Worm (Caenorhabditis elegans): Measurements from ENCODE around the gene pkg-2.
A peak's percentile ranks its signal among the peaks of the same experiment; 100 is the strongest.

The pkg-2 gene

DNA sequence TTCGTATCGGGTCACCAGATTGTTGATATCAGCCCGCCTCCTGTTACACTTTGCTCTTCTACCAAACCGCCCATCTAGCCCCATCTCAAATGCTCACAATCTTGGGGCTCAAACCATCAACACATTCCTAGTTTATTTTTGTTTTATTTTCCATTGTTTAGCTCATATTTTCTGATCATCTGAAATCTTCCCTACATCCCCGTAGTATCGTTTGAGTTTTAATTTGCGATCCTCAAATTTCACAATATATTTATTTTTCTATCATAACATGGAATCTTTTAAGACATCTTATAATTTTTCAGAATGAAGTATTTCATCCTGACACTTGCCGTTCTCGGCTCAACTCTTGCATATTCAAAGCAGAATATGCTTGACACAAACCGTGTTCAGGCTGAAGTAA lies 43.8 kb upstream of the pkg-2 start, which contains the start of gene spp-10:
Gene spp-10, plus strand, starts transcription at position 301 of the 400 bp plus-strand sequence.
- TF ChIP-seq nhr-12 (tag; optimal IDR thresholded peaks at IDR 0.05) (no peak), mdl-1 (tag; optimal IDR thresholded peaks at IDR 0.05) (no peak), egl-5 (tag; optimal IDR thresholded peaks at IDR 0.05) (no peak), elt-2 (tag; optimal IDR thresholded peaks at IDR 0.05) (no peak), ztf-11 (tag; optimal IDR thresholded peaks at IDR 0.05) (no peak), zag-1 (tag; optimal IDR thresholded peaks at IDR 0.05) (no peak), lin-15B (tag; optimal IDR thresholded peaks at IDR 0.05) (no peak), nhr-67 (tag; optimal IDR thresholded peaks at IDR 0.05) (no peak), nhr-237 (tag; optimal IDR thresholded peaks at IDR 0.05) (no peak), pqm-1 (tag; optimal IDR thresholded peaks at IDR 0.05) (no peak), daf-12 (tag; optimal IDR thresholded peaks at IDR 0.05) (no peak), aly-2 (tag; optimal IDR thresholded peaks at IDR 0.05) (no peak), nhr-23 (tag; optimal IDR thresholded peaks at IDR 0.05) (no peak), egl-27 (tag; optimal IDR thresholded peaks at IDR 0.05) (no peak), nfya-1 (tag; optimal IDR thresholded peaks at IDR 0.05; ENCODE audit: insufficient read depth) (no peak)

DNA sequence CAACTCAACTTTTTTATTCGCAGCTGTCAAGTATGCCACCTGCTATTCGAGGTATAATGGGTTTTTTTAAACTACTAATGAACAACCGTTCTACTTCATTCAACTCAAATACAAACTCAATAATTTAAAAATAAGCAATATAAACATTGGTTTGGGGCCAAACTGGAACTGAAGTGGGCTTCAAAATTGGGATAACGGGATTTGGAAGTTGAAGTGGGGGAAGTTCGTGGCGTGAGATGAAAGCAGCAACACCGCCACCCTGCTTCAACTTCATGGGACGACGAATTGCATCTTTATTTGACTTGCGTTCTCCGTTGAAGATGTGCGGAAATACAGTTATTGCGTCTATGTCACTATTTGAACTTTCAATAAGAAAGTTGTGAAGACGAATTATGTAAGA lies 42.2 kb upstream of the pkg-2 start:
- TF ChIP-seq lin-15B (tag; optimal IDR thresholded peaks at IDR 0.05), result no peak
- TF ChIP-seq lin-39 (tag; optimal IDR thresholded peaks at IDR 0.05), result no peak
- no peak for TF ChIP-seq aly-2 (tag; optimal IDR thresholded peaks at IDR 0.05)
- no peak for TF ChIP-seq sea-2 (GFP tag; optimal IDR thresholded peaks at IDR 0.05)
- no peak for TF ChIP-seq nhr-28 (tag; optimal IDR thresholded peaks at IDR 0.05)
- TF ChIP-seq fkh-10 (GFP tag; optimal IDR thresholded peaks at IDR 0.05), result no peak
- no peak for TF ChIP-seq nfya-1 (tag; optimal IDR thresholded peaks at IDR 0.05; ENCODE audit: insufficient read depth)
- TF ChIP-seq mdl-1 (tag; optimal IDR thresholded peaks at IDR 0.05), result no peak
- no peak for TF ChIP-seq mml-1 (tag; optimal IDR thresholded peaks at IDR 0.05)
- TF ChIP-seq nhr-12 (tag; optimal IDR thresholded peaks at IDR 0.05), result no peak
- TF ChIP-seq ceh-16 (tag; optimal IDR thresholded peaks at IDR 0.05), result no peak
- TF ChIP-seq nhr-67 (tag; optimal IDR thresholded peaks at IDR 0.05), result no peak
- TF ChIP-seq ceh-9 (tag; optimal IDR thresholded peaks at IDR 0.05), result no peak
- TF ChIP-seq skn-1 (tag; optimal IDR thresholded peaks at IDR 0.05), result no peak
- no peak for TF ChIP-seq elt-3 (tag; optimal IDR thresholded peaks at IDR 0.05)

DNA sequence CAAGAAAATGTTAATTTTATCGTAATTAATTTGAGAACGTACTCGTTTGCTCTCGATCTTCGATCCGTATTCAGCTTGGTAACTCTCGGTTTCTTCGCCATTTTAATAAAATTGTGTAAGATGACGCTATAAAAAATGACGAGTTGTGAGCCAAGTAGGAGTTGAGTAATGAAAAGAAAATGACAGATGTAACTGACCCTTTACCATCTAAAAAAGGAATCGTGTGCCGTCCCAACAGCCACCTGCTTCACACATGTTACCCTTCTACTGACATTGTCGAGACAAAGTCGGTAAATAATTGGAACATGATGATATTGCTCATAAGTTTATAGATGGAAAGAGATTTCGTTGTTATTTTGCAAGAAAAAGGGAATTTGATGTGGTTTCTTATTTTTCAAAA lies 41.3 kb upstream of the pkg-2 start, which contains the start of gene hlh-12:
Gene hlh-12, minus strand, starts transcription at position 101 of the 400 bp plus-strand sequence.
- TF ChIP-seq egl-5 (tag; optimal IDR thresholded peaks at IDR 0.05) (no peak), zag-1 (tag; optimal IDR thresholded peaks at IDR 0.05) (no peak), lin-15B (tag; optimal IDR thresholded peaks at IDR 0.05) (no peak), pqm-1 (tag; optimal IDR thresholded peaks at IDR 0.05) (no peak), elt-3 (tag; optimal IDR thresholded peaks at IDR 0.05) (no peak)

DNA sequence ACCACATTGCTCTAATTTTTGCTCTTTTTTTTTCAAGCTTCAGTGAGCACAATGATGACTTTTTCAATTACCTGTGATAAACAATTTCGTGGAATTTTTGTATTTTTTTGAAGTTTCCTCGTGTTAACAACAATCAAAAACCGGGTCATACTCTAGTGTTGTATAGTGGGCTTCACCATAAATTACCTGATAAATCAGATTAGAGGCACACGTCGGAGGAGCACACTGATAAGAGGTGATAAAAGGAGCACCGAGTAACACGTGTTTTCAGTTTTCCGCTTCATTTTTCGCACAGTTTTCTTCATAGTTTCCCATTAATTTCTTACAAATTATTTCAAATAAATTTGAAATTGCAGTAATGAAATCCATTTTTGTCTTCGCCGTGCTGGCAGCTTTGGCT lies 39.4 kb upstream of the pkg-2 start, which contains the start of gene spp-8:
Gene spp-8, plus strand, starts transcription at position 357 of the 400 bp plus-strand sequence.
- no peak for TF ChIP-seq mml-1 (tag; optimal IDR thresholded peaks at IDR 0.05)
- TF ChIP-seq nhr-11 (tag; optimal IDR thresholded peaks at IDR 0.05), result no peak
- TF ChIP-seq ceh-16 (tag; optimal IDR thresholded peaks at IDR 0.05), result no peak
- TF ChIP-seq lin-39 (tag; optimal IDR thresholded peaks at IDR 0.05), result no peak
- no peak for TF ChIP-seq unc-62 (GFP tag; optimal IDR thresholded peaks at IDR 0.05)
- no peak for TF ChIP-seq daf-12 (tag; optimal IDR thresholded peaks at IDR 0.05)
- peak; percentile 97 for TF ChIP-seq pqm-1 (tag; optimal IDR thresholded peaks at IDR 0.05)
- no peak for TF ChIP-seq tbx-2 (tag; optimal IDR thresholded peaks at IDR 0.05)
- TF ChIP-seq ztf-4 (tag; optimal IDR thresholded peaks at IDR 0.05), result no peak
- TF ChIP-seq nfya-1 (tag; optimal IDR thresholded peaks at IDR 0.05; ENCODE audit: insufficient read depth), result no peak
- TF ChIP-seq nhr-67 (tag; optimal IDR thresholded peaks at IDR 0.05), result no peak
- TF ChIP-seq nhr-76 (tag; optimal IDR thresholded peaks at IDR 0.05), result no peak
- no peak for TF ChIP-seq ZK546.5 (tag; optimal IDR thresholded peaks at IDR 0.05)
- TF ChIP-seq pha-4 (tag; optimal IDR thresholded peaks at IDR 0.05), result peak; percentile 65
- TF ChIP-seq mdl-1 (tag; optimal IDR thresholded peaks at IDR 0.05), result no peak
- TF ChIP-seq ceh-82 (tag; optimal IDR thresholded peaks at IDR 0.05), result no peak
- TF ChIP-seq ama-1 (optimal IDR thresholded peaks at IDR 0.05), result no peak
- no peak for TF ChIP-seq egl-27 (tag; optimal IDR thresholded peaks at IDR 0.05)
- TF ChIP-seq fkh-10 (GFP tag; optimal IDR thresholded peaks at IDR 0.05), result no peak
- TF ChIP-seq nhr-25 (tag; optimal IDR thresholded peaks at IDR 0.05), result no peak
- TF ChIP-seq elt-3 (tag; optimal IDR thresholded peaks at IDR 0.05), result no peak
- no peak for TF ChIP-seq R02D3.7 (tag; optimal IDR thresholded peaks at IDR 0.05)
- TF ChIP-seq jun-1 (tag; optimal IDR thresholded peaks at IDR 0.05), result peak; percentile 64
- TF ChIP-seq elt-2 (tag; optimal IDR thresholded peaks at IDR 0.05), result peak; percentile 97
- TF ChIP-seq hmg-11 (tag; optimal IDR thresholded peaks at IDR 0.05), result no peak
- no peak for TF ChIP-seq sea-2 (GFP tag; optimal IDR thresholded peaks at IDR 0.05)
- no peak for TF ChIP-seq lsy-12 (tag; optimal IDR thresholded peaks at IDR 0.05)
- TF ChIP-seq nhr-12 (tag; optimal IDR thresholded peaks at IDR 0.05), result no peak
- TF ChIP-seq snpc-4 (tag; optimal IDR thresholded peaks at IDR 0.05), result no peak
- TF ChIP-seq nhr-23 (tag; optimal IDR thresholded peaks at IDR 0.05), result no peak
- no peak for TF ChIP-seq elt-1 (tag; optimal IDR thresholded peaks at IDR 0.05)
- no peak for TF ChIP-seq skn-1 (tag; optimal IDR thresholded peaks at IDR 0.05)
